Fruit fly (Drosophila melanogaster) Kc167 (cell line): ENCODE results near the gene Cpr78Cc.

Source experiments
- Sin3A ChIP-seq: fragments of >200 bp; optimal IDR thresholded peaks from 2 replicates; lab custom pipeline; 2018; ENCODE audit warnings: missing external identifiers
- insv ChIP-seq: fragments of >200 bp; optimal IDR thresholded peaks from 3 replicates; lab custom pipeline; 2018; ENCODE audit warnings: missing external identifiers
- psq ChIP-seq: fragments of >200 bp; optimal IDR thresholded peaks from 2 replicates; lab custom pipeline; 2017; ENCODE audit warnings: missing external identifiers

DNA sequence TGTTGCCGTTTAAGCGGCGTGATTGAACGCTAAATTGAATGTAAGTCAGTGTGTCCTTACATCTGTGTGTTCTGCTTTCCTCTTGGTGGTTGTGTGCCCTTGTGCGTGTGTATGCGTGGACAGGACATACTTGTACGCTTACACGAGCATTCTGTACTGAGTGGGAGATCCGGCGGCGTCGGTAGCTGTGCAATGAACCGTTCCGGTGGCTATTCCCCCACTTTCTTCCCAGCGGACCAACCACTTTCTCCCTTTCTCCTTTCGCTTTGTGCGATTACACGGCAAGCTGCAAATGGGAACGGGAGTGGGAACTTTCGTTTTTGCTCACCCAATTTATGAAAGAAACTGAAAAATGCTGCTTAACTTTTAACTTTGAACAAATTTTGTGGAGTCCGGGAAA is 24.3 kb downstream of the Cpr78Cc start:
- TF ChIP-seq insv = no peak
- TF ChIP-seq psq = no peak
- TF ChIP-seq Sin3A (lab: Kevin White, UChicago) = no peak
